Fruit fly (Drosophila melanogaster): ENCODE measurements around the gene CG13310.

CG13310 gene

DNA sequence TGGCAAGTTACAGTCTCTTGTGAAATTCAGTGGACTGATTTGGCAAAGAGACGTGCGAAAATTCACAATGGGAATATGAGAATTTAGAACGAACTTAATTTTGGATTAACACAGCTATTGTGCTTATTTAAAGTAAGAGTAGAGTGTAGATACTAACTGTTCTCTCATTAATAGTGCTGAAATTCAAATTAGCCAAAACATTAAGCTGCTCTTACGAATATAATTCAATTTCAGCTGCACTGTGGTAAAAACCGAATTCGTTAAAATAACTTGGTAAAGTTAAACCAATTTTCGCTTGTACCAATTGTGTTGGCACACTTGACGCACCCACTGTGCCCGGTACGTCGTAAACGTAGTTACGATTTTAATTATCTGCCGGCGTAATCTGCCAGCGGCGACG lies 32.5 kb downstream of the CG13310 start (continued):
- TF ChIP-seq CG10267 (tag; optimal IDR thresholded peaks at IDR 0.05), result no peak
- TF ChIP-seq CG17912 (GFP tag; optimal IDR thresholded peaks at IDR 0.05), result no peak
- no peak for TF ChIP-seq CG6254 (GFP tag; optimal IDR thresholded peaks at IDR 0.05)
- TF ChIP-seq ind (GFP tag; optimal IDR thresholded peaks at IDR 0.05), result peak; percentile 37
- TF ChIP-seq HLH3B (GFP tag; IDR thresholded peaks at IDR 0.05), result no peak
- TF ChIP-seq zfh2 (GFP tag; optimal IDR thresholded peaks at IDR 0.05), result peak; percentile 72
- no peak for TF ChIP-seq B-H2 (GFP tag; optimal IDR thresholded peaks at IDR 0.05)
- no peak for TF ChIP-seq crc (GFP tag; optimal IDR thresholded peaks at IDR 0.05)
- TF ChIP-seq CG11085 (GFP tag; IDR thresholded peaks at IDR 0.05), result no peak
- TF ChIP-seq ssp (GFP tag; IDR thresholded peaks at IDR 0.05), result no peak
- no peak for TF ChIP-seq Elba2 (GFP tag; optimal IDR thresholded peaks at IDR 0.05)
- TF ChIP-seq zen (tag; optimal IDR thresholded peaks at IDR 0.05), result no peak
- peak; percentile 47 for TF ChIP-seq mam (GFP tag; optimal IDR thresholded peaks at IDR 0.05)
- TF ChIP-seq gcm2 (GFP tag; optimal IDR thresholded peaks at IDR 0.05), result no peak
- no peak for TF ChIP-seq sqz (GFP tag; optimal IDR thresholded peaks at IDR 0.05)
- TF ChIP-seq en (GFP tag; optimal IDR thresholded peaks at IDR 0.05), result peak; percentile 19
- TF ChIP-seq hb (GFP tag; IDR thresholded peaks at IDR 0.05; ENCODE audit: partially characterized antibody), result no peak
- TF ChIP-seq stc (GFP tag; IDR thresholded peaks at IDR 0.05), result no peak
- TF ChIP-seq CG1647 (GFP tag; optimal IDR thresholded peaks at IDR 0.05), result no peak
- no peak for TF ChIP-seq pum (GFP tag; optimal IDR thresholded peaks at IDR 0.05)
- peak; percentile 58 for TF ChIP-seq cwo (GFP tag; optimal IDR thresholded peaks at IDR 0.05)
- no peak for TF ChIP-seq odd (GFP tag; optimal IDR thresholded peaks at IDR 0.05)
- peak; percentile 29 for TF ChIP-seq fd3F (GFP tag; optimal IDR thresholded peaks at IDR 0.05)
- TF ChIP-seq Dref (GFP tag; IDR thresholded peaks at IDR 0.05), result no peak
- no peak for TF ChIP-seq HLH4C (GFP tag; IDR thresholded peaks at IDR 0.05; ENCODE audit: partially characterized antibody)
- peak; percentile 28 for TF ChIP-seq HLH54F (GFP tag; optimal IDR thresholded peaks at IDR 0.05)
- no peak for TF ChIP-seq CG18764 (GFP tag; optimal IDR thresholded peaks at IDR 0.05)
- TF ChIP-seq CG3407 (GFP tag; optimal IDR thresholded peaks at IDR 0.05), result no peak
- TF ChIP-seq CG17568 (GFP tag; optimal IDR thresholded peaks at IDR 0.05), result no peak
- TF ChIP-seq yki (optimal IDR thresholded peaks at IDR 0.05), result no peak
- peak; percentile 58 for TF ChIP-seq CG12659 (GFP tag; optimal IDR thresholded peaks at IDR 0.05)
- peak; percentile 35 for TF ChIP-seq Fer3 (tag; optimal IDR thresholded peaks at IDR 0.05)
- TF ChIP-seq gsb (GFP tag; IDR thresholded peaks at IDR 0.05), result peak; percentile 17; the same call in 1 of the 2 replicates
- TF ChIP-seq Dp (GFP tag; optimal IDR thresholded peaks at IDR 0.05), result no peak
- TF ChIP-seq Kr (GFP tag; optimal IDR thresholded peaks at IDR 0.05), result no peak
- TF ChIP-seq CG13287 (GFP tag; IDR thresholded peaks at IDR 0.05; ENCODE audit: partially characterized antibody), result no peak
- peak; percentile 24 for TF ChIP-seq shn (GFP tag; optimal IDR thresholded peaks at IDR 0.05)
- peak; percentile 35 for TF ChIP-seq CG12219 (GFP tag; optimal IDR thresholded peaks at IDR 0.05)
- TF ChIP-seq CG10431 (GFP tag; optimal IDR thresholded peaks at IDR 0.05), result no peak
- TF ChIP-seq CG13123 (GFP tag; optimal IDR thresholded peaks at IDR 0.05), result no peak
- TF ChIP-seq ewg (GFP tag; optimal IDR thresholded peaks at IDR 0.05), result no peak
- no peak for TF ChIP-seq CG11093 (GFP tag; IDR thresholded peaks at IDR 0.05)
- no peak for TF ChIP-seq CG7928 (GFP tag; optimal IDR thresholded peaks at IDR 0.05)
- TF ChIP-seq unc-4 (GFP tag; IDR thresholded peaks at IDR 0.05; ENCODE audit: partially characterized antibody), result no peak
- no peak for TF ChIP-seq B-H1 (GFP tag; IDR thresholded peaks at IDR 0.05)
- TF ChIP-seq aop (GFP tag; IDR thresholded peaks at IDR 0.05), result no peak
- TF ChIP-seq CG2120 (GFP tag; optimal IDR thresholded peaks at IDR 0.05), result peak; percentile 81
- no peak for TF ChIP-seq CG30020 (tag; optimal IDR thresholded peaks at IDR 0.05)
- TF ChIP-seq Asciz (GFP tag; optimal IDR thresholded peaks at IDR 0.05), result no peak
- no peak for TF ChIP-seq CG11696 (GFP tag; IDR thresholded peaks at IDR 0.05)
- TF ChIP-seq toy (GFP tag; IDR thresholded peaks at IDR 0.05), result no peak
- peak; percentile 42 for TF ChIP-seq org-1 (GFP tag; optimal IDR thresholded peaks at IDR 0.05)

All from whole organism, embryonic.